Worm (Caenorhabditis elegans): ENCODE data around the gene C05D11.5.
A peak's percentile ranks its signal among the peaks of the same experiment; 100 is the strongest.

The C05D11.5 gene

ce11 chrIII:6373850-6374474 lies 37.9 kb downstream of the C05D11.5 start:
- TF ChIP-seq elt-3 (tag; optimal IDR thresholded peaks at IDR 0.05), result no peak
- TF ChIP-seq elt-2 (tag; optimal IDR thresholded peaks at IDR 0.05), result peak; percentile 8

- TF ChIP-seq unc-39 (tag; optimal IDR thresholded peaks at IDR 0.05) (no peak), ceh-9 (tag; optimal IDR thresholded peaks at IDR 0.05) (no peak)
Observed at ce11 chrIII:6368524-6368923, 43.3 kb downstream of the C05D11.5 start.

ce11 chrIII:6367712-6368111 lies 44.1 kb downstream of the C05D11.5 start, which contains the start of the genes C56G2.15 and thoc-2:
C56G2.15 (minus strand) TSS chrIII:6367899.
thoc-2 (plus strand) TSS chrIII:6368042.
- TF ChIP-seq nhr-67 (tag; optimal IDR thresholded peaks at IDR 0.05) (no peak), elt-1 (tag; optimal IDR thresholded peaks at IDR 0.05) (no peak), jun-1 (tag; optimal IDR thresholded peaks at IDR 0.05) (no peak), nhr-25 (tag; optimal IDR thresholded peaks at IDR 0.05) (no peak), R02D3.7 (tag; optimal IDR thresholded peaks at IDR 0.05) (no peak), skn-1 (tag; optimal IDR thresholded peaks at IDR 0.05) (no peak), egl-27 (tag; optimal IDR thresholded peaks at IDR 0.05) (no peak), ceh-16 (tag; optimal IDR thresholded peaks at IDR 0.05) (no peak), nfya-1 (tag; optimal IDR thresholded peaks at IDR 0.05; ENCODE audit: insufficient read depth) (peak; percentile 4), nhr-237 (tag; optimal IDR thresholded peaks at IDR 0.05) (no peak), snpc-4 (tag; optimal IDR thresholded peaks at IDR 0.05) (peak; percentile 14), fos-1 (tag; optimal IDR thresholded peaks at IDR 0.05) (no peak), lin-39 (tag; optimal IDR thresholded peaks at IDR 0.05) (peak; percentile 10), fkh-2 (tag; optimal IDR thresholded peaks at IDR 0.05) (no peak), zag-1 (tag; optimal IDR thresholded peaks at IDR 0.05) (no peak), lsy-12 (tag; optimal IDR thresholded peaks at IDR 0.05) (no peak), elt-2 (tag; optimal IDR thresholded peaks at IDR 0.05) (no peak), ceh-9 (tag; optimal IDR thresholded peaks at IDR 0.05) (no peak), daf-12 (tag; optimal IDR thresholded peaks at IDR 0.05) (no peak), unc-62 (GFP tag; optimal IDR thresholded peaks at IDR 0.05) (no peak), nhr-28 (tag; optimal IDR thresholded peaks at IDR 0.05) (no peak), ama-1 (optimal IDR thresholded peaks at IDR 0.05) (no peak), ceh-28 (tag; optimal IDR thresholded peaks at IDR 0.05) (no peak), unc-39 (tag; optimal IDR thresholded peaks at IDR 0.05) (no peak), ZK546.5 (tag; optimal IDR thresholded peaks at IDR 0.05) (no peak), pha-4 (tag; optimal IDR thresholded peaks at IDR 0.05) (peak; percentile 30), sea-2 (GFP tag; optimal IDR thresholded peaks at IDR 0.05) (no peak), nhr-11 (tag; optimal IDR thresholded peaks at IDR 0.05) (no peak), egl-5 (tag; optimal IDR thresholded peaks at IDR 0.05) (no peak), lin-15B (tag; optimal IDR thresholded peaks at IDR 0.05) (no peak), elt-3 (tag; optimal IDR thresholded peaks at IDR 0.05) (no peak)

- TF ChIP-seq ceh-9 (tag; optimal IDR thresholded peaks at IDR 0.05) (no peak), ZK546.5 (tag; optimal IDR thresholded peaks at IDR 0.05) (no peak), lin-15B (tag; optimal IDR thresholded peaks at IDR 0.05) (peak; percentile 5), lin-39 (tag; optimal IDR thresholded peaks at IDR 0.05) (peak; percentile 88), zag-1 (tag; optimal IDR thresholded peaks at IDR 0.05) (no peak), nhr-25 (tag; optimal IDR thresholded peaks at IDR 0.05) (peak; percentile 74), elt-1 (tag; optimal IDR thresholded peaks at IDR 0.05) (peak; percentile 72), nhr-23 (tag; optimal IDR thresholded peaks at IDR 0.05) (peak; percentile 32), skn-1 (tag; optimal IDR thresholded peaks at IDR 0.05) (no peak), nhr-43 (tag; optimal IDR thresholded peaks at IDR 0.05; ENCODE audit: poor library complexity, severe bottlenecking) (no peak), unc-62 (GFP tag; optimal IDR thresholded peaks at IDR 0.05) (peak; percentile 76), lsy-12 (tag; optimal IDR thresholded peaks at IDR 0.05) (no peak), ztf-4 (tag; optimal IDR thresholded peaks at IDR 0.05) (no peak), egl-27 (tag; optimal IDR thresholded peaks at IDR 0.05) (no peak), nfya-1 (tag; optimal IDR thresholded peaks at IDR 0.05; ENCODE audit: insufficient read depth) (peak; percentile 19), sea-2 (GFP tag; optimal IDR thresholded peaks at IDR 0.05) (no peak), elt-2 (tag; optimal IDR thresholded peaks at IDR 0.05) (no peak), pqm-1 (tag; optimal IDR thresholded peaks at IDR 0.05) (no peak), ceh-28 (tag; optimal IDR thresholded peaks at IDR 0.05) (no peak), eor-1 (tag; optimal IDR thresholded peaks at IDR 0.05) (no peak)
Observed at ce11 chrIII:6364395-6364794, 47.4 kb downstream of the C05D11.5 start.

Data from whole organism, L3 larva.